Worm (Caenorhabditis elegans): ENCODE data around the gene H04D03.7.

The H04D03.7 gene

DNA sequence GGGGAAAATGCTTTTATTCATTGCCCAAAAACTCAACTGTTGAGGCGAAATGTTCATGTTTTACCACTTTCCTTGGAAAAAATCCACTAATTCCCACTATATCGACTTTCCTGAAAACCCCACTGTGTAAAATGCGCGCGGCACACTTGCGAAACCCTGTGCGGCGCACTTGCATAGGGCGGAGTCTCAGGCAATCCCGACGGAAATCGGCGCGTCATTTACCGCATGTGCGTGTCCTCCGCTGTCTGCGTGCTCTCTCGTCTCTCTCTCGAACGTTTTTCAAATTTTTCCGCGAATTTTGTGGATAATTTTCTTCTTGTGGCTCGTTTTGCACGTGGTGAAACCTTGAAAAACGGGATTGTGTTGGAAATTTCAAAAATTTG lies 14.5 kb upstream of the H04D03.7 start, which contains the start of gene atx-2 (continued):
- TF ChIP-seq akir-1 (GFP tag; optimal IDR thresholded peaks at IDR 0.05), result peak; percentile 47
- TF ChIP-seq sptf-2 (GFP tag; optimal IDR thresholded peaks at IDR 0.05), result peak; percentile 88
- TF ChIP-seq sdz-38 (tag; optimal IDR thresholded peaks at IDR 0.05), result no peak
- TF ChIP-seq madf-3 (GFP tag; IDR thresholded peaks at IDR 0.05), result peak; percentile 92
- TF ChIP-seq B0035.1 (tag; optimal IDR thresholded peaks at IDR 0.05), result peak; percentile 67
- peak; percentile 96 for TF ChIP-seq ztf-25 (GFP tag; IDR thresholded peaks at IDR 0.05)
- peak; percentile 64 for TF ChIP-seq T26A5.8 (tag; optimal IDR thresholded peaks at IDR 0.05)
- TF ChIP-seq nhr-80 (tag; optimal IDR thresholded peaks at IDR 0.05), result peak; percentile 67
- no peak for TF ChIP-seq nfya-2 (GFP tag; IDR thresholded peaks at IDR 0.05)
- peak; percentile 82 for TF ChIP-seq cebp-1 (GFP tag; IDR thresholded peaks at IDR 0.05)
- peak; percentile 95 for TF ChIP-seq cebp-1 (tag; optimal IDR thresholded peaks at IDR 0.05)
- peak; percentile 4 for TF ChIP-seq ceh-79 (tag; optimal IDR thresholded peaks at IDR 0.05)
- TF ChIP-seq lin-26 (GFP tag; IDR thresholded peaks at IDR 0.05), result peak; percentile 88
- TF ChIP-seq C17E4.6 (GFP tag; IDR thresholded peaks at IDR 0.05), result peak; percentile 84

DNA sequence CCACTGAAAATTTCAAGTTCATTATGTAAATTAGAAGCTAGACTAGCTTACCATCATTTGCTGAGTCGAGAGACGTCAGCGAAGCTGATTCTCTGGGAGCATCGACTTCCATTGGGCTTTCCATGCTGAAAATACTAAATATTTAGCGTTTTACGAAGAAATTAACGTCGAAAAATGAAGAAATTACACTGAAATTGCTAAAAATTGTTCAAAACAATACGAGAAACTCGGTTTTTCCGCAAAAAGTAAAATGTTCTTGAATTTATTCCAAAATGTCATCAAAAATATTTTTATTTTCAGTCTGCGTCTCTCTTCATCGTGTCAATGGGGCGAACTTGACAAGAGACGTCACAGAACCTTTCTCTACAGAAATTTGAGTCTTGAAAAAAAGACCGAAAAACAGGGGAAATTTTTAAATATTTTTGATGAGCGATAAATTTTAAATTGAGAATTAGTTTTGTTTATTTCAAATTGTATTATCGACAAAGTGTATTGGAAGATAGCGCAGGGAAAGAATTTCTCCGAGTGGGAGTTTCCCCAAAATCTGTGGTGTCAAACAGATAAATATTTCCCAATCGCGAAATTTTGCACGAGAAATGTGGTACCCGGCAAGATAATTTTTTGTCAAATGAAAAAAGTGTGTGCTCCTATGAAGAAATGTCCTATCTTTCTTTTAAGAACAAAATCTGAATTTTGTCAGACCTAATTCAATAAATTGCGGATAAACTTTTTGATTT lies 14.0 kb upstream of the H04D03.7 start, which contains the start of gene ecps-1:
TSS of gene ecps-1 (minus strand) at position 125 of the 737 bp plus-strand sequence.
- TF ChIP-seq T26A5.8 (tag; optimal IDR thresholded peaks at IDR 0.05), result no peak
- TF ChIP-seq lag-1 (GFP tag; IDR thresholded peaks at IDR 0.05), result no peak
- no peak for TF ChIP-seq xnd-1 (tag; optimal IDR thresholded peaks at IDR 0.05)
- TF ChIP-seq F52B5.7 (tag; optimal IDR thresholded peaks at IDR 0.05), result no peak
- TF ChIP-seq B0035.1 (tag; optimal IDR thresholded peaks at IDR 0.05), result no peak
- no peak for TF ChIP-seq ztf-26 (tag; optimal IDR thresholded peaks at IDR 0.05)
- TF ChIP-seq ccch-3 (GFP tag; optimal IDR thresholded peaks at IDR 0.05), result peak; percentile 91
- TF ChIP-seq nhr-80 (tag; optimal IDR thresholded peaks at IDR 0.05), result no peak
- TF ChIP-seq hrde-1 (tag; optimal IDR thresholded peaks at IDR 0.05; ENCODE audit: borderline replicate concordance), result no peak
- no peak for TF ChIP-seq hlh-26 (GFP tag; conservative IDR thresholded peaks at IDR 0.05)
- TF ChIP-seq mes-4 (tag; optimal IDR thresholded peaks at IDR 0.05), result no peak
- peak; percentile 44; the same call in 1 of the 2 replicates for TF ChIP-seq egrh-3 (GFP tag; IDR thresholded peaks at IDR 0.05)
- TF ChIP-seq ztf-28 (GFP tag; IDR thresholded peaks at IDR 0.05), result peak; percentile 96
- TF ChIP-seq F57C9.4 (tag; optimal IDR thresholded peaks at IDR 0.05), result no peak
- no peak for TF ChIP-seq egl-18 (GFP tag; IDR thresholded peaks at IDR 0.05)
- TF ChIP-seq Y53F4B.3 (GFP tag; IDR thresholded peaks at IDR 0.05), result no peak
- peak; percentile 63 for TF ChIP-seq K12H6.12 (tag; optimal IDR thresholded peaks at IDR 0.05)
- peak; percentile 90 for TF ChIP-seq ZK185.1 (tag; optimal IDR thresholded peaks at IDR 0.05; ENCODE audit: poor library complexity, severe bottlenecking)
- peak; percentile 91 for TF ChIP-seq ceh-27 (GFP tag; optimal IDR thresholded peaks at IDR 0.05)
- no peak for TF ChIP-seq F39B2.1 (GFP tag; IDR thresholded peaks at IDR 0.05)
- TF ChIP-seq dpl-1 (GFP tag; optimal IDR thresholded peaks at IDR 0.05), result no peak
- TF ChIP-seq K11D2.4 (GFP tag; IDR thresholded peaks at IDR 0.05), result peak; percentile 68; the same call in 1 of the 2 replicates
- peak; percentile 73 for TF ChIP-seq tbp1 (GFP tag; optimal IDR thresholded peaks at IDR 0.05)
- TF ChIP-seq somi-1 (GFP tag; optimal IDR thresholded peaks at IDR 0.05), result peak; percentile 48
- no peak for TF ChIP-seq him-1 (tag; optimal IDR thresholded peaks at IDR 0.05)
- TF ChIP-seq nhr-120 (GFP tag; IDR thresholded peaks at IDR 0.05), result no peak
- TF ChIP-seq madf-3 (GFP tag; IDR thresholded peaks at IDR 0.05), result peak; percentile 79; the same call in 1 of the 2 replicates
- no peak for TF ChIP-seq chd-7 (tag; optimal IDR thresholded peaks at IDR 0.05)
- TF ChIP-seq D2030.7 (GFP tag; IDR thresholded peaks at IDR 0.05), result peak; percentile 96
- TF ChIP-seq attf-5 (GFP tag; optimal IDR thresholded peaks at IDR 0.05), result peak; percentile 100
- TF ChIP-seq unc-130 (GFP tag; optimal IDR thresholded peaks at IDR 0.05), result peak; percentile 93
- no peak for TF ChIP-seq nhr-27 (tag; optimal IDR thresholded peaks at IDR 0.05)
- TF ChIP-seq F33H1.4 (GFP tag; IDR thresholded peaks at IDR 0.05), result peak; percentile 74
- TF ChIP-seq Y53G8AR.9 (GFP tag; conservative IDR thresholded peaks at IDR 0.05), result 0 out of 2 replicates have a peak, but pooled peaks have one; percentile 30
- TF ChIP-seq unc-62 (GFP tag; optimal IDR thresholded peaks at IDR 0.05), result no peak
- TF ChIP-seq B0261.1 (tag; optimal IDR thresholded peaks at IDR 0.05), result no peak
- no peak for TF ChIP-seq hmg-20 (GFP tag; IDR thresholded peaks at IDR 0.05)

Measured in whole organism, young adult.